Worm (Caenorhabditis elegans): ENCODE results near the gene F42A10.9.

F42A10.9 gene

ce11 chrIII:6170038-6170437 is 5.7 kb downstream of the F42A10.9 start (continued):
- no peak for TF ChIP-seq daf-19 (GFP tag; conservative IDR thresholded peaks at IDR 0.05)
- TF ChIP-seq saeg-2 (GFP tag; IDR thresholded peaks at IDR 0.05) = no peak
- TF ChIP-seq hlh-30 (tag; optimal IDR thresholded peaks at IDR 0.05; ENCODE audit: insufficient read depth) = peak; percentile 26
- peak; percentile 19 for TF ChIP-seq rbr-2 (tag; optimal IDR thresholded peaks at IDR 0.05)
- TF ChIP-seq ctbp-1 (GFP tag; IDR thresholded peaks at IDR 0.05) = 0 out of 2 replicates have a peak, but pooled peaks have one; percentile 7

DNA sequence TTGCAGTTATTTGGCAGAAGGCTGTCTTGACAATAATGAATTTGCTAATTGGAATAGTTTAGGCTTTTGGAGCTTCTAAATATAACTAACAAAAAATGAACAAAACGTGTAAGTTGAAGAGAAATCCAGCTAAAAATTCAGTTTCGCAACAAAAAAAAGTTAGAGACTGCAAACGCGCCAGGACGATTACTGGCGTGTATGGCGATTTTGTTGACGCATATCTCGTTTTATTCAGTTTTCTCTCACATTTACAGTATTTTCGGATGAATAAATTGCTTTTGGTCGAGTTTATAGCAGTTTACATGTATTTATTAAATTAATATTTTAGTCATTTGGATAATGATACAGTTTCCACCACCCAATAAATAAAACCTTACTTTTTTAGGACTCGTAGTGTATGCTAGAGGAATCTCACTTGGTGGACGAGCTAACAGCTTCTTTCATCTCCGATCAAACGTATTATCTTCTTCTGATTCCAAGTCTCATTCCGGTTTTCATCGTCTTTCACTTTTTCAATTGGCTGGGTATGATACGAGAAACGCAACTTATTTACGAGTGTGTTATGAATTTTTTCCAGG is 8.7 kb downstream of the F42A10.9 start, which contains the start of the genes abcf-3 and F42A10.5:
TSS of gene abcf-3 (plus strand) at position 384 of the 578 bp plus-strand sequence.
TSS of gene F42A10.5 (minus strand) at position 458 of the 578 bp plus-strand sequence.
- TF ChIP-seq aha-1 (tag) = no peak
- TF ChIP-seq fkh-10 (GFP tag; optimal IDR thresholded peaks at IDR 0.05) = no peak
- no peak for TF ChIP-seq madf-5 (GFP tag; IDR thresholded peaks at IDR 0.05)
- TF ChIP-seq hif-1 (tag; optimal IDR thresholded peaks at IDR 0.05) = peak in 1 of 2 experiments; percentile 65
- TF ChIP-seq dve-1 (tag; optimal IDR thresholded peaks at IDR 0.05; ENCODE audit: insufficient read depth) = peak; percentile 72
- no peak for TF ChIP-seq ztf-11 (tag; optimal IDR thresholded peaks at IDR 0.05)
- TF ChIP-seq dmd-6 (GFP tag; IDR thresholded peaks at IDR 0.05) = peak; percentile 53
- TF ChIP-seq fos-1 (tag; optimal IDR thresholded peaks at IDR 0.05) = no peak
- TF ChIP-seq lin-29 (GFP tag; IDR thresholded peaks at IDR 0.05) = no peak
- TF ChIP-seq php-3 (GFP tag; IDR thresholded peaks at IDR 0.05) = no peak
- TF ChIP-seq F26F4.8 (GFP tag; conservative IDR thresholded peaks at IDR 0.05) = no peak
- no peak for TF ChIP-seq ZK337.2 (GFP tag; IDR thresholded peaks at IDR 0.05)
- TF ChIP-seq spr-3 (GFP tag; optimal IDR thresholded peaks at IDR 0.05) = no peak
- no peak for TF ChIP-seq Y75B8A.6 (GFP tag; IDR thresholded peaks at IDR 0.05)
- no peak for TF ChIP-seq ceh-20 (GFP tag; IDR thresholded peaks at IDR 0.05)
- no peak for TF ChIP-seq ama-1 (optimal IDR thresholded peaks at IDR 0.05)
- TF ChIP-seq Y5F2A.4 (GFP tag; optimal IDR thresholded peaks at IDR 0.05) = no peak
- no peak for TF ChIP-seq nhr-25 (tag; optimal IDR thresholded peaks at IDR 0.05; ENCODE audit: borderline replicate concordance, insufficient read depth)
- peak in 1 of 2 experiments; percentile 80 for TF ChIP-seq unc-62 (GFP tag; optimal IDR thresholded peaks at IDR 0.05 in 1 of 2)
- no peak for TF ChIP-seq unc-62 (tag; optimal IDR thresholded peaks at IDR 0.05)
- TF ChIP-seq sdz-12 (GFP tag; optimal IDR thresholded peaks at IDR 0.05) = no peak
- TF ChIP-seq lim-7 (GFP tag; IDR thresholded peaks at IDR 0.05) = no peak
- no peak for TF ChIP-seq tra-1 (GFP tag; IDR thresholded peaks at IDR 0.05)
- peak; percentile 71 for TF ChIP-seq mep-1 (tag; optimal IDR thresholded peaks at IDR 0.05)
- TF ChIP-seq lin-1 (GFP tag; IDR thresholded peaks at IDR 0.05) = no peak
- TF ChIP-seq lsy-2 (tag; optimal IDR thresholded peaks at IDR 0.05) = peak in 1 of 2 experiments; percentile 84
- no peak for TF ChIP-seq saeg-2 (GFP tag; IDR thresholded peaks at IDR 0.05)
- no peak for TF ChIP-seq jun-1 (tag; optimal IDR thresholded peaks at IDR 0.05)
- no peak for TF ChIP-seq ceh-44 (GFP tag; IDR thresholded peaks at IDR 0.05)
- peak; percentile 72 for TF ChIP-seq nhr-77 (tag; optimal IDR thresholded peaks at IDR 0.05)
- no peak for TF ChIP-seq daf-16 (GFP tag; optimal IDR thresholded peaks at IDR 0.05)
- peak; percentile 22 for TF ChIP-seq daf-16 (tag; optimal IDR thresholded peaks at IDR 0.05)
- TF ChIP-seq D1046.2 (GFP tag; IDR thresholded peaks at IDR 0.05) = no peak
- TF ChIP-seq spr-1 (tag; optimal IDR thresholded peaks at IDR 0.05) = no peak
- no peak for TF ChIP-seq zfp-3 (GFP tag; conservative IDR thresholded peaks at IDR 0.05)
- no peak for TF ChIP-seq dmd-9 (GFP tag; IDR thresholded peaks at IDR 0.05)
- TF ChIP-seq nhr-41 (GFP tag; IDR thresholded peaks at IDR 0.05) = no peak
- no peak for TF ChIP-seq R02D3.7 (tag; optimal IDR thresholded peaks at IDR 0.05)
- no peak for TF ChIP-seq aly-2 (tag; optimal IDR thresholded peaks at IDR 0.05)
- TF ChIP-seq ceh-82 (tag; optimal IDR thresholded peaks at IDR 0.05) = no peak
- TF ChIP-seq arid-1 (GFP tag; conservative IDR thresholded peaks at IDR 0.05) = no peak
- TF ChIP-seq Y48G9A.11 (GFP tag; IDR thresholded peaks at IDR 0.05) = no peak
- no peak for TF ChIP-seq Y105C5A.15 (GFP tag; IDR thresholded peaks at IDR 0.05)
- no peak for TF ChIP-seq mxl-3 (GFP tag; optimal IDR thresholded peaks at IDR 0.05)
- TF ChIP-seq pha-4 (GFP tag; IDR thresholded peaks at IDR 0.05) = no peak
- TF ChIP-seq pha-4 (tag; optimal IDR thresholded peaks at IDR 0.05) = peak; percentile 30
